Fruit fly (Drosophila melanogaster): ENCODE measurements around the gene CG34452.

- TF ChIP-seq insv (optimal IDR thresholded peaks at IDR 0.05) (no peak), h (optimal IDR thresholded peaks at IDR 0.05) (no peak), ttk (optimal IDR thresholded peaks at IDR 0.05) (no peak), Myc (optimal IDR thresholded peaks at IDR 0.05) (no peak)
These were observed 14.5 kb upstream of the CG34452 start for dm6 chr3L:15702191-15702590.
